Fruit fly (Drosophila melanogaster) whole organism, embryonic: ENCODE data around the gene CG2854.

Experiments
- Bteb2 ChIP-seq: fragments of 200-800 bp; sonication (Bioruptor generic); optimal IDR thresholded peaks from 2 replicates; lab custom pipeline; 2016; ENCODE audit warnings: missing biosample characterization, missing genetic modification characterization
- CG10321 ChIP-seq: fragments of 200-800 bp; sonication (Bioruptor generic); IDR thresholded peaks from 2 replicates; pipeline ENCODE4 v1.3.6; 2022; ENCODE audit warnings: missing biosample characterization, missing genetic modification characterization
- CG17359 ChIP-seq: fragments of 200-800 bp; sonication (Bioruptor generic); optimal IDR thresholded peaks from 3 replicates; lab custom pipeline; 2018; ENCODE audit warnings: missing biosample characterization, mild to moderate bottlenecking, missing genetic modification characterization, moderate library complexity
- CG31224 ChIP-seq: fragments of 200-800 bp; sonication (Bioruptor generic); IDR thresholded peaks from 2 replicates; pipeline ENCODE4 v1.3.6; 2022; ENCODE audit warnings: missing biosample characterization, missing genetic modification characterization
- CG33213 ChIP-seq: fragments of 200-800 bp; sonication (Bioruptor generic); optimal IDR thresholded peaks from 3 replicates; lab custom pipeline; 2016; ENCODE audit warnings: missing biosample characterization, missing genetic modification characterization
- CG4707 ChIP-seq: fragments of 200-800 bp; sonication (Bioruptor generic); optimal IDR thresholded peaks from 2 replicates; lab custom pipeline; 2018; ENCODE audit warnings: missing biosample characterization, mild to moderate bottlenecking, missing genetic modification characterization, moderate library complexity
- CG5953 ChIP-seq: fragments of 200-800 bp; sonication (Bioruptor generic); IDR thresholded peaks from 2 replicates; pipeline ENCODE4 v1.3.6; 2022; ENCODE audit warnings: missing biosample characterization, missing genetic modification characterization
- bowl ChIP-seq: fragments of 200-800 bp; sonication (Bioruptor generic); IDR thresholded peaks from 2 replicates; pipeline ENCODE4 v1.3.6; 2022; ENCODE audit warnings: missing biosample characterization, missing genetic modification characterization
- cas ChIP-seq: fragments of 200-800 bp; sonication (Bioruptor generic); IDR thresholded peaks from 2 replicates; pipeline ENCODE4 v1.3.6; 2022; ENCODE audit warnings: missing biosample characterization, missing genetic modification characterization
- her ChIP-seq: fragments of 200-800 bp; sonication (Bioruptor generic); optimal IDR thresholded peaks from 2 replicates; lab custom pipeline; 2016; ENCODE audit warnings: missing biosample characterization, missing genetic modification characterization
- psq ChIP-seq: fragments of 200-800 bp; sonication (Bioruptor generic); optimal IDR thresholded peaks from 2 replicates; lab custom pipeline; 2017; ENCODE audit warnings: missing biosample characterization, missing genetic modification characterization

DNA sequence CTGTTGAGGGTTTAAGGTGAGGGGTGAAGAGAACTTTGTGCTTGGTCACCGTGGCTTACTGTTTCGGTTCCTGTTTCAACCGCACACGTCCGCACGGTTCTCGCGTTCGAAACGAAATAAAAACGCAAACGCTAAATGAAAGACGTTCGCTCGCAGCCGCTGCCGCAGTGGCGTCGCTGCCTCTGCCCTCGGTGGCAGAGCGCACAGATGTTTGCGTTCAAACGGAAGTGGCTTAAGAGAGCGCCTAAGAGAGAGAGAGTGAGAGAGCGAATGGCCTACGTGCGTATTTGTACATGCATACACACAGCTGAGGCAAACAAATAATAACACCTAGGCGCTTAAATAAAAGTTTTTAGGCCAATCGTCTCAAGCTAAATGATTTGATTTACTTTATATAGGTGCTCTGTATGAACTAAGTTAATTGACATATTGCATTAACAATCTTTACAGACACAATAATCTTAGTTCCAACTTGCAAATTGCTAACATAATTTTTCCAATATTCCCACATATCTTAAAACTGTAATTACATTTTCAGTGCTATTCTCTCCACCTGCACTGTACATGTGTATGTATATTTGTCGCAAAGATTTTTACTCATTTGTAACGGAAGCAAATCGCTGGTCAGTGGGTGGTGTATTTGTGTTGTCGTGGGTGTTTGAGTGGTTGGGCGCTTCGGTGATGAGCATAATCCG, 33.5 kb upstream of the CG2854 start, which contains the start of gene CG2865:
- TF ChIP-seq Bteb2 (GFP tag; lab: Kevin White, UChicago) (peak; percentile 89), her (GFP tag; lab: Kevin White, UChicago) (peak; percentile 89), cas (peak; percentile 74), CG5953 (GFP tag; lab: Robert Waterston, UW) (peak; percentile 59; the same call in 1 of the 2 replicates), CG31224 (GFP tag; lab: Robert Waterston, UW) (peak; percentile 78), CG17359 (peak; percentile 94), CG4707 (GFP tag; lab: Kevin White, UChicago) (peak; percentile 68), CG33213 (peak; percentile 68), bowl (GFP tag; lab: Robert Waterston, UW) (peak; percentile 53; the same call in 1 of the 2 replicates), psq (peak; percentile 61), CG10321 (GFP tag; lab: Robert Waterston, UW) (peak; percentile 11; the same call in 1 of the 2 replicates)
